Worm (Caenorhabditis elegans) whole organism, young adult: Measurements from ENCODE around the gene clec-22.

Experiments used
- B0035.1 ChIP-seq: sonication (generic microtip); optimal IDR thresholded peaks from 2 replicates; lab custom pipeline; 2016; ENCODE audit warnings: missing genetic modification characterization, mild to moderate bottlenecking, missing compliant biosample characterization, missing genotype, missing genetic modification reagents
- B0261.1 ChIP-seq: sonication (generic microtip); optimal IDR thresholded peaks from 2 replicates; lab custom pipeline; 2016; ENCODE audit warnings: mild to moderate bottlenecking, missing genetic modification characterization, moderate library complexity, missing compliant biosample characterization
- B0336.3 ChIP-seq: fragments of 200-800 bp; sonication (Bioruptor generic); IDR thresholded peaks from 2 replicates; pipeline ENCODE4 v1.3.6; 2022; ENCODE audit warnings: missing genetic modification characterization, missing compliant biosample characterization
- C17E4.6 ChIP-seq: fragments of 200-800 bp; sonication (Bioruptor generic); IDR thresholded peaks from 2 replicates; pipeline ENCODE4 v1.3.6; 2022; ENCODE audit warnings: missing genetic modification reagents, missing genetic modification characterization, missing compliant biosample characterization
- F10E7.11 ChIP-seq: sonication (generic microtip); optimal IDR thresholded peaks from 2 replicates; lab custom pipeline; 2017; ENCODE audit warnings: mild to moderate bottlenecking, missing genetic modification characterization, moderate library complexity, missing compliant biosample characterization
- F37B4.10 ChIP-seq: fragments of 200-800 bp; sonication (Bioruptor generic); IDR thresholded peaks from 2 replicates; pipeline ENCODE4 v1.3.6; 2022; ENCODE audit warnings: missing genetic modification characterization, missing compliant biosample characterization
- F57A8.1 ChIP-seq: fragments of 200-800 bp; sonication (Bioruptor generic); optimal IDR thresholded peaks from 2 replicates; lab custom pipeline; 2018; ENCODE audit warnings: mild to moderate bottlenecking, missing genetic modification characterization, moderate library complexity, missing compliant biosample characterization
- K11D2.4 ChIP-seq: fragments of 200-800 bp; sonication (Bioruptor generic); IDR thresholded peaks from 2 replicates; pipeline ENCODE4 v1.3.6; 2022; ENCODE audit warnings: missing genetic modification reagents, missing genetic modification characterization, missing compliant biosample characterization
- Y53F4B.3 ChIP-seq: fragments of 200-800 bp; sonication (Bioruptor generic); IDR thresholded peaks from 2 replicates; pipeline ENCODE4 v1.3.6; 2022; ENCODE audit warnings: missing genetic modification reagents, missing genetic modification characterization, missing compliant biosample characterization
- Y53G8AR.9 ChIP-seq: fragments of 200-800 bp; sonication (Bioruptor generic); conservative IDR thresholded peaks from 2 replicates; pipeline ENCODE4 v1.3.6; 2022; ENCODE audit warnings: missing genetic modification reagents, missing genetic modification characterization, missing compliant biosample characterization
- Y56A3A.18 ChIP-seq: fragments of 200-800 bp; sonication (Bioruptor generic); IDR thresholded peaks from 2 replicates; pipeline ENCODE4 v1.3.6; 2022; ENCODE audit warnings: missing genetic modification reagents, missing genetic modification characterization, missing compliant biosample characterization
- Y67H2A.10 ChIP-seq: fragments of 200-800 bp; sonication (Bioruptor generic); conservative IDR thresholded peaks from 2 replicates; pipeline ENCODE4 v1.3.6; 2022; ENCODE audit warnings: missing genetic modification reagents, missing genetic modification characterization, missing compliant biosample characterization
- akir-1 ChIP-seq: fragments of 200-800 bp; sonication (Bioruptor generic); optimal IDR thresholded peaks from 2 replicates; lab custom pipeline; 2018; ENCODE audit warnings: mild to moderate bottlenecking, missing genetic modification characterization, moderate library complexity, missing compliant biosample characterization
- athp-1 ChIP-seq: sonication (generic microtip); optimal IDR thresholded peaks from 2 replicates; lab custom pipeline; 2017; ENCODE audit warnings: mild to moderate bottlenecking, missing genetic modification characterization, missing compliant biosample characterization
- attf-5 ChIP-seq: fragments of 200-800 bp; sonication (Bioruptor generic); optimal IDR thresholded peaks from 2 replicates; lab custom pipeline; 2018; ENCODE audit warnings: mild to moderate bottlenecking, missing genetic modification characterization, missing compliant biosample characterization
- bed-1 ChIP-seq: fragments of 200-800 bp; sonication (Bioruptor generic); IDR thresholded peaks from 2 replicates; pipeline ENCODE4 v1.3.6; 2022; ENCODE audit warnings: missing genetic modification reagents, missing genetic modification characterization, missing compliant biosample characterization
- bed-2 ChIP-seq: fragments of 200-800 bp; sonication (Bioruptor generic); IDR thresholded peaks from 2 replicates; pipeline ENCODE4 v1.3.6; 2022; ENCODE audit warnings: missing genetic modification reagents, missing genetic modification characterization, missing compliant biosample characterization
- cebp-1 ChIP-seq, 2 experiments: fragments of 200-800 bp in 1 of 2; sonication (Bioruptor generic) in 1 of 2; sonication (generic microtip) in 1 of 2; IDR thresholded peaks in 1 of 2; optimal IDR thresholded peaks in 1 of 2; 2 replicates each; pipeline versions ENCODE4 v1.3.6 to Lab custom; 2017 to 2022; ENCODE audit warnings: missing compliant biosample characterization in 2 of 2, missing genetic modification characterization in 2 of 2, mild to moderate bottlenecking in 1 of 2, missing genetic modification reagents in 1 of 2, moderate library complexity in 1 of 2
- ceh-79 ChIP-seq: sonication (generic microtip); optimal IDR thresholded peaks from 2 replicates; lab custom pipeline; 2017; ENCODE audit warnings: mild to moderate bottlenecking, missing genetic modification characterization, missing compliant biosample characterization
- ceh-91 ChIP-seq: fragments of 200-800 bp; sonication (Bioruptor generic); IDR thresholded peaks from 2 replicates; pipeline ENCODE4 v1.3.6; 2022; ENCODE audit warnings: missing genetic modification reagents, missing genetic modification characterization, missing compliant biosample characterization
- ets-4 ChIP-seq: fragments of 200-800 bp; sonication (Bioruptor generic); optimal IDR thresholded peaks from 2 replicates; lab custom pipeline; 2018; ENCODE audit warnings: mild to moderate bottlenecking, missing genetic modification characterization, missing compliant biosample characterization
- him-1 ChIP-seq: sonication (generic microtip); optimal IDR thresholded peaks from 2 replicates; lab custom pipeline; 2016; ENCODE audit warnings: missing genotype, missing genetic modification reagents, missing genetic modification characterization, missing compliant biosample characterization
- hmg-1.2 ChIP-seq: fragments of 200-800 bp; sonication (Bioruptor generic); IDR thresholded peaks from 2 replicates; pipeline ENCODE4 v1.3.6; 2022; ENCODE audit warnings: missing genetic modification reagents, missing genetic modification characterization, missing compliant biosample characterization
- hsf-1 ChIP-seq: fragments of 200-800 bp; sonication (Bioruptor generic); IDR thresholded peaks from 2 replicates; pipeline ENCODE4 v1.3.6; 2022; ENCODE audit warnings: missing genetic modification reagents, missing genetic modification characterization, missing compliant biosample characterization
- let-526 ChIP-seq: fragments of 200-800 bp; sonication (Bioruptor generic); IDR thresholded peaks from 2 replicates; pipeline ENCODE4 v1.3.6; 2022; ENCODE audit warnings: missing genetic modification reagents, missing genetic modification characterization, missing compliant biosample characterization
- lir-1 ChIP-seq: fragments of 200-800 bp; sonication (Bioruptor generic); conservative IDR thresholded peaks from 2 replicates; pipeline ENCODE4 v1.3.6; 2022; ENCODE audit warnings: missing genetic modification reagents, missing genetic modification characterization, missing compliant biosample characterization
- lsl-1 ChIP-seq: fragments of 200-800 bp; sonication (Bioruptor generic); optimal IDR thresholded peaks from 2 replicates; lab custom pipeline; 2018; ENCODE audit warnings: mild to moderate bottlenecking, missing genetic modification characterization, moderate library complexity, missing compliant biosample characterization
- madf-3 ChIP-seq: fragments of 200-800 bp; sonication (Bioruptor generic); IDR thresholded peaks from 2 replicates; pipeline ENCODE4 v1.3.6; 2022; ENCODE audit warnings: missing genetic modification reagents, missing genetic modification characterization, missing compliant biosample characterization
- madf-6 ChIP-seq: fragments of 200-800 bp; sonication (Bioruptor generic); IDR thresholded peaks from 2 replicates; pipeline ENCODE4 v1.3.6; 2022; ENCODE audit warnings: missing genetic modification reagents, missing genetic modification characterization, missing compliant biosample characterization
- madf-8 ChIP-seq: fragments of 200-800 bp; sonication (Bioruptor generic); conservative IDR thresholded peaks from 2 replicates; pipeline ENCODE4 v1.3.6; 2022; ENCODE audit warnings: missing genetic modification reagents, missing genetic modification characterization, missing compliant biosample characterization
- mcd-1 ChIP-seq: fragments of 200-800 bp; sonication (Bioruptor generic); IDR thresholded peaks from 2 replicates; pipeline ENCODE4 v1.3.6; 2022; ENCODE audit warnings: missing genetic modification reagents, missing genetic modification characterization, missing compliant biosample characterization
- mes-4 ChIP-seq: sonication (generic microtip); optimal IDR thresholded peaks from 2 replicates; lab custom pipeline; 2016; ENCODE audit warnings: missing genotype, missing genetic modification characterization, missing compliant biosample characterization
- mxl-1 ChIP-seq: sonication (generic microtip); optimal IDR thresholded peaks from 2 replicates; lab custom pipeline; 2016; ENCODE audit warnings: missing genetic modification characterization, missing compliant biosample characterization
- nfyb-1 ChIP-seq: fragments of 200-800 bp; sonication (Bioruptor generic); IDR thresholded peaks from 2 replicates; pipeline ENCODE4 v1.3.6; 2022; ENCODE audit warnings: missing genetic modification reagents, missing genetic modification characterization, missing compliant biosample characterization
- nhr-179 ChIP-seq: sonication (generic microtip); optimal IDR thresholded peaks from 2 replicates; lab custom pipeline; 2016; ENCODE audit warnings: mild to moderate bottlenecking, missing genetic modification characterization, missing compliant biosample characterization
- nhr-80 ChIP-seq: sonication (generic microtip); optimal IDR thresholded peaks from 2 replicates; lab custom pipeline; 2016; ENCODE audit warnings: missing genetic modification characterization, missing compliant biosample characterization
- pbrm-1 ChIP-seq: fragments of 200-800 bp; sonication (Bioruptor generic); IDR thresholded peaks from 2 replicates; pipeline ENCODE4 v1.3.6; 2022; ENCODE audit warnings: missing genetic modification reagents, missing genetic modification characterization, missing compliant biosample characterization
- sdz-38 ChIP-seq: sonication (generic microtip); optimal IDR thresholded peaks from 2 replicates; lab custom pipeline; 2016; ENCODE audit warnings: missing genotype, missing genetic modification characterization, missing compliant biosample characterization
- snpc-1.3 ChIP-seq: sonication (generic microtip); optimal IDR thresholded peaks from 2 replicates; lab custom pipeline; 2017; ENCODE audit warnings: missing genetic modification characterization, mild to moderate bottlenecking, missing compliant biosample characterization, antibody characterized with exemption, moderate library complexity, missing genotype, missing genetic modification reagents; ENCODE audit not compliant: insufficient read depth
- somi-1 ChIP-seq: fragments of 200-800 bp; sonication (Bioruptor generic); optimal IDR thresholded peaks from 2 replicates; lab custom pipeline; 2018; ENCODE audit warnings: mild to moderate bottlenecking, missing genetic modification characterization, missing compliant biosample characterization
- tlf-1 ChIP-seq: fragments of 200-800 bp; sonication (Bioruptor generic); optimal IDR thresholded peaks from 2 replicates; lab custom pipeline; 2018; ENCODE audit warnings: mild to moderate bottlenecking, missing genetic modification characterization, missing compliant biosample characterization
- xnd-1 ChIP-seq: sonication (generic microtip); optimal IDR thresholded peaks from 2 replicates; lab custom pipeline; 2016; ENCODE audit warnings: missing genotype, missing genetic modification reagents, missing genetic modification characterization, missing compliant biosample characterization
- zfh-2 ChIP-seq: fragments of 200-800 bp; sonication (Bioruptor generic); conservative IDR thresholded peaks from 2 replicates; pipeline ENCODE4 v1.3.6; 2022; ENCODE audit warnings: missing genetic modification reagents, missing genetic modification characterization, missing compliant biosample characterization
- ztf-18 ChIP-seq: sonication (generic microtip); optimal IDR thresholded peaks from 2 replicates; lab custom pipeline; 2016; ENCODE audit warnings: missing genotype, mild to moderate bottlenecking, missing genetic modification characterization, missing compliant biosample characterization
- ztf-25 ChIP-seq: fragments of 200-800 bp; sonication (Bioruptor generic); IDR thresholded peaks from 2 replicates; pipeline ENCODE4 v1.3.6; 2022; ENCODE audit warnings: missing genetic modification reagents, missing genetic modification characterization, missing compliant biosample characterization
- ztf-26 ChIP-seq: sonication (generic microtip); optimal IDR thresholded peaks from 2 replicates; lab custom pipeline; 2017; ENCODE audit warnings: missing genetic modification characterization, missing compliant biosample characterization
- ztf-28 ChIP-seq: fragments of 200-800 bp; sonication (Bioruptor generic); IDR thresholded peaks from 2 replicates; pipeline ENCODE4 v1.3.6; 2022; ENCODE audit warnings: missing genetic modification reagents, missing genetic modification characterization, missing compliant biosample characterization

clec-22 gene

DNA sequence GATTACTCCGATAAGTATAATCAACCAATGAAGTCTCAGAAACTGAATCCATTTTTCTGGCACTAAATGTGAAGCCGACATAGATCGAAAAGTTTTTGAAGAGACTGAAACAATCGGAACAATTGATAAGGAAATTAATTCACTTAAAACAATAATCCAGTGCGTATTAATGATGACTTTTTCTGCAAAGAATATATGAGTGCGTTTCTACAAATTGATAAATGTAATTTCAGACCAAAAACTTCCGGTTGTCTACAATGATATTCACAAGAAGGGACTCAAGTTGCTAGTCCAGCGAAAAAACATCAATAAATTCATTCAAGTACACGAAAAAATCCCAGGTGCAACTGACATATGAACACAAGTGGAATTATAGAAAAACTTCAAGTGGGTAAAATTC, 11.5 kb downstream of the clec-22 start, which contains the start of gene clec-33:
clec-33 (minus strand) TSS at position 101 of the 400 bp plus-strand sequence.
- no peak for TF ChIP-seq pbrm-1 (GFP tag; lab: Robert Waterston, UW)
- no peak for TF ChIP-seq B0035.1
- TF ChIP-seq tlf-1 (GFP tag; lab: Kevin White, UChicago): no peak
- no peak for TF ChIP-seq ets-4 (GFP tag; lab: Kevin White, UChicago)
- TF ChIP-seq hsf-1 (GFP tag; lab: Robert Waterston, UW): no peak
- no peak for TF ChIP-seq madf-3
- no peak for TF ChIP-seq Y53F4B.3 (GFP tag; lab: Robert Waterston, UW)
- TF ChIP-seq mes-4 (tag; lab: Kevin White, UChicago): no peak
- TF ChIP-seq cebp-1 (GFP tag; IDR thresholded peaks at IDR 0.05; lab: Robert Waterston, UW): no peak
- TF ChIP-seq cebp-1 (tag; optimal IDR thresholded peaks at IDR 0.05; lab: Kevin White, UChicago): no peak
- TF ChIP-seq nfyb-1 (GFP tag; lab: Robert Waterston, UW): no peak
- TF ChIP-seq ceh-91: no peak
- TF ChIP-seq ceh-79 (tag; lab: Kevin White, UChicago): no peak
- no peak for TF ChIP-seq athp-1 (tag; lab: Kevin White, UChicago)
- no peak for TF ChIP-seq sdz-38 (tag; lab: Kevin White, UChicago)
- TF ChIP-seq somi-1 (GFP tag; lab: Kevin White, UChicago): no peak
- TF ChIP-seq K11D2.4 (GFP tag; lab: Robert Waterston, UW): no peak
- TF ChIP-seq F10E7.11 (tag; lab: Kevin White, UChicago): no peak
- TF ChIP-seq hmg-1.2 (GFP tag; lab: Robert Waterston, UW): no peak
- no peak for TF ChIP-seq mcd-1
- TF ChIP-seq bed-1: no peak
- TF ChIP-seq, all 124 proteins: peak for 0

DNA sequence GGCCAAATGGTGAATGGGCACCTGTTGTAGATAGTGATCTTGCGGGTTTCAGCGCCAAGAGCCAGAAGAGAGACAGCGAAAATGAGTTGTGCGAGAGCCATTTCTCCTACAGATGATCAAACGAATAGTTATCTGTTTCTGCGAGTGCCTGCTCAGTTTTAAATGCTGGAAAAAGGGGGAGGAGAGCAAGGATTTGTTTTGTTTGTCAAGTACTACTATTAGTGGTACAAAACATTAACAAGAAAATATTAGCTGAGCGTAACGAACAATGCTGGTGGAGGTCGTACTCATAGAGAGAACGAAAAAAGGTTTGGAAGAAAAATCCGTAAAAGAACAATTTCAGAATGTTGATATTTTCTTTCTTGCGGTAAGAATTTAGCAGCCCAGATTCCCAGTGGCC, 13.2 kb downstream of the clec-22 start, which contains the start of gene thn-4:
thn-4 (minus strand) TSS at position 101 of the 400 bp plus-strand sequence.
- TF ChIP-seq snpc-1.3 (tag; lab: Kevin White, UChicago) (no peak), mxl-1 (no peak), him-1 (tag; lab: Kevin White, UChicago) (no peak), C17E4.6 (GFP tag; lab: Robert Waterston, UW) (no peak), ztf-26 (tag; lab: Kevin White, UChicago) (no peak), lsl-1 (GFP tag; lab: Kevin White, UChicago) (no peak), F57A8.1 (no peak), Y67H2A.10 (GFP tag; lab: Robert Waterston, UW) (no peak), B0336.3 (GFP tag; lab: Robert Waterston, UW) (no peak), Y53F4B.3 (GFP tag; lab: Robert Waterston, UW) (no peak), nhr-80 (tag; lab: Kevin White, UChicago) (no peak), somi-1 (GFP tag; lab: Kevin White, UChicago) (no peak), bed-1 (no peak), B0261.1 (tag; lab: Kevin White, UChicago) (no peak), ztf-18 (tag; lab: Kevin White, UChicago) (no peak), let-526 (GFP tag; lab: Robert Waterston, UW) (no peak), Y56A3A.18 (GFP tag; lab: Robert Waterston, UW) (no peak), F37B4.10 (GFP tag; lab: Robert Waterston, UW) (no peak), akir-1 (GFP tag; lab: Kevin White, UChicago) (no peak)

- TF ChIP-seq snpc-1.3 (tag; lab: Kevin White, UChicago): no peak
- no peak for TF ChIP-seq B0035.1
- TF ChIP-seq ztf-25: no peak
- no peak for TF ChIP-seq madf-6
- TF ChIP-seq zfh-2: no peak
- no peak for TF ChIP-seq bed-2
- no peak for TF ChIP-seq attf-5
- TF ChIP-seq madf-8: no peak
- TF ChIP-seq Y53G8AR.9 (GFP tag; lab: Robert Waterston, UW): no peak
- no peak for TF ChIP-seq akir-1 (GFP tag; lab: Kevin White, UChicago)
- no peak for TF ChIP-seq xnd-1
- no peak for TF ChIP-seq nhr-179
- no peak for TF ChIP-seq ztf-28 (GFP tag; lab: Robert Waterston, UW)
- TF ChIP-seq lir-1 (GFP tag; lab: Robert Waterston, UW): no peak
Observed at ce11 chrV:16873642-16874041, 15.4 kb downstream of the clec-22 start, which contains the start of gene srw-23. srw-23 (plus strand) TSS chrV:16873942.
